Fruit fly (Drosophila melanogaster) whole organism, adult: Measurements from ENCODE around the gene Or67d.

Source experiments
- CG14711 ChIP-seq: fragments of 200-800 bp; sonication (Bioruptor generic); optimal IDR thresholded peaks from 2 replicates; lab custom pipeline; 2018; ENCODE audit warnings: missing biosample characterization, mild to moderate bottlenecking, missing genetic modification characterization, moderate library complexity
- CG33017 ChIP-seq: fragments of 200-800 bp; sonication (Bioruptor generic); optimal IDR thresholded peaks from 2 replicates; lab custom pipeline; 2018; ENCODE audit warnings: missing biosample characterization, mild to moderate bottlenecking, missing genetic modification characterization, moderate library complexity
- CG5204 ChIP-seq: fragments of 200-800 bp; sonication (Bioruptor generic); optimal IDR thresholded peaks from 2 replicates; lab custom pipeline; 2016; ENCODE audit warnings: missing biosample characterization, missing genetic modification characterization
- kay ChIP-seq: fragments of 200-800 bp; sonication (Bioruptor generic); peaks from one replicate; lab custom pipeline; 2016; ENCODE audit warnings: missing biosample characterization, missing genetic modification characterization, borderline replicate concordance
- ovo ChIP-seq: fragments of 200-800 bp; sonication (Bioruptor generic); optimal IDR thresholded peaks from 2 replicates; lab custom pipeline; 2016; ENCODE audit warnings: missing biosample characterization, missing genetic modification characterization
- pad ChIP-seq: fragments of 200-800 bp; sonication (Bioruptor generic); optimal IDR thresholded peaks from 3 replicates; lab custom pipeline; 2017; ENCODE audit warnings: missing biosample characterization, missing genetic modification characterization, mild to moderate bottlenecking, moderate library complexity, missing genetic modification reagents

dm6 chr3L:10242243-10242642, 30.8 kb upstream of the Or67d start:
- TF ChIP-seq pad (GFP tag; lab: Kevin White, UChicago) (no peak), CG14711 (tag; lab: Kevin White, UChicago) (no peak), CG5204 (GFP tag; lab: Kevin White, UChicago) (no peak), ovo (GFP tag; lab: Kevin White, UChicago) (no peak), kay (GFP tag; lab: Kevin White, UChicago) (no peak), CG33017 (tag; lab: Kevin White, UChicago) (no peak)
